Worm (Caenorhabditis elegans) whole organism, L1 larva: ENCODE measurements around the gene math-37.

Source experiments
- C04F5.9 ChIP-seq: sonication (generic microtip); optimal IDR thresholded peaks from 2 replicates; lab custom pipeline; 2016; ENCODE audit warnings: missing genetic modification characterization, missing compliant biosample characterization
- F16B12.6 ChIP-seq: fragments of 150-350 bp; optimal IDR thresholded peaks from 2 replicates; lab custom pipeline; 2014; ENCODE audit warnings: missing biosample characterization, missing genetic modification characterization
- Y116A8C.19 ChIP-seq: sonication (generic microtip); optimal IDR thresholded peaks from 2 replicates; lab custom pipeline; 2016; ENCODE audit warnings: missing compliant biosample characterization, missing genetic modification characterization, borderline replicate concordance
- aha-1 ChIP-seq: fragments of 150-350 bp; optimal IDR thresholded peaks from 2 replicates; lab custom pipeline; 2014; ENCODE audit warnings: missing biosample characterization, missing genetic modification characterization
- alr-1 ChIP-seq: fragments of 200-800 bp; sonication (Bioruptor generic); optimal IDR thresholded peaks from 2 replicates; lab custom pipeline; 2018; ENCODE audit warnings: borderline replicate concordance, mild to moderate bottlenecking, missing genetic modification characterization, missing compliant biosample characterization
- blmp-1 ChIP-seq: fragments of 150-350 bp; optimal IDR thresholded peaks from 2 replicates; lab custom pipeline; 2014; ENCODE audit warnings: missing biosample characterization, missing genetic modification characterization
- ceh-88 ChIP-seq: fragments of 200-800 bp; sonication (Bioruptor generic); IDR thresholded peaks from 2 replicates; pipeline ENCODE4 v1.3.6; 2022; ENCODE audit warnings: missing genetic modification characterization, missing compliant biosample characterization
- ceh-90 ChIP-seq: sonication (generic microtip); optimal IDR thresholded peaks from 2 replicates; lab custom pipeline; 2016; ENCODE audit warnings: missing genetic modification characterization, missing compliant biosample characterization
- dpl-1 ChIP-seq, 3 experiments: fragments of 150-350 bp in 2 of 3; sonication (generic microtip) in 1 of 3; optimal IDR thresholded peaks; 2 replicates each; lab custom pipeline; 2014 to 2017; ENCODE audit warnings: missing biosample characterization in 3 of 3, missing genetic modification characterization in 3 of 3, missing genetic modification reagents in 3 of 3
- dsc-1 ChIP-seq: sonication (generic microtip); optimal IDR thresholded peaks from 2 replicates; lab custom pipeline; 2016; ENCODE audit warnings: mild to moderate bottlenecking, missing genetic modification characterization, missing compliant biosample characterization
- efl-1 ChIP-seq, 4 experiments: fragments of 150-350 bp; optimal IDR thresholded peaks in 3 of 4; peaks in 1 of 4; 1 replicate in 1 of 4; 2 replicates in 3 of 4; lab custom pipeline; 2014; ENCODE audit warnings: missing biosample characterization in 2 of 4, missing genetic modification characterization in 2 of 4, missing genetic modification reagents in 2 of 4
- elt-2 ChIP-seq: sonication (generic microtip); optimal IDR thresholded peaks from 2 replicates; lab custom pipeline; 2016; ENCODE audit warnings: missing genetic modification characterization, mild to moderate bottlenecking, inconsistent platforms, missing compliant biosample characterization, missing genetic modification reagents
- elt-3 ChIP-seq, 6 experiments: fragments of 150-350 bp in 1 of 6; sonication (generic microtip); optimal IDR thresholded peaks; 2 replicates each; lab custom pipeline; 2017 to 2018; ENCODE audit warnings: missing biosample characterization in 6 of 6, missing genetic modification characterization in 6 of 6, inconsistent platforms in 1 of 6
- ets-5 ChIP-seq: fragments of 200-800 bp; sonication (Bioruptor generic); IDR thresholded peaks from 2 replicates; pipeline ENCODE4 v1.3.6; 2022; ENCODE audit warnings: missing genetic modification characterization, missing compliant biosample characterization
- fkh-8 ChIP-seq: sonication (generic microtip); optimal IDR thresholded peaks from 2 replicates; lab custom pipeline; 2016; ENCODE audit warnings: mild to moderate bottlenecking, missing genetic modification characterization, missing compliant biosample characterization
- fos-1 ChIP-seq: fragments of 150-350 bp; optimal IDR thresholded peaks from 2 replicates; lab custom pipeline; 2014; ENCODE audit warnings: missing biosample characterization, missing genetic modification characterization
- grh-1 ChIP-seq: fragments of 200-800 bp; sonication (Bioruptor generic); IDR thresholded peaks from 2 replicates; pipeline ENCODE4 v1.3.6; 2022; ENCODE audit warnings: missing genetic modification reagents, missing genetic modification characterization, missing compliant biosample characterization
- hlh-4 ChIP-seq: sonication (generic microtip); optimal IDR thresholded peaks from 2 replicates; lab custom pipeline; 2016; ENCODE audit warnings: mild to moderate bottlenecking, missing genetic modification characterization, missing compliant biosample characterization
- jun-1 ChIP-seq: fragments of 150-350 bp; optimal IDR thresholded peaks from 2 replicates; lab custom pipeline; 2014; ENCODE audit warnings: missing biosample characterization, missing genetic modification reagents, missing genetic modification characterization
- lin-13 ChIP-seq: fragments of 150-350 bp; optimal IDR thresholded peaks from 2 replicates; lab custom pipeline; 2014; ENCODE audit warnings: missing biosample characterization, missing genetic modification reagents, missing genetic modification characterization
- lin-15B ChIP-seq: fragments of 150-350 bp; sonication (generic microtip); optimal IDR thresholded peaks from 3 replicates; lab custom pipeline; 2014; ENCODE audit warnings: missing biosample characterization, missing genetic modification characterization
- lsy-2 ChIP-seq, 2 experiments: fragments of 150-350 bp; optimal IDR thresholded peaks; 2 replicates each; lab custom pipeline; 2014; ENCODE audit warnings: missing biosample characterization in 2 of 2, missing genetic modification characterization in 2 of 2
- mab-9 ChIP-seq: fragments of 200-800 bp; sonication (Bioruptor generic); IDR thresholded peaks from 2 replicates; pipeline ENCODE4 v1.3.6; 2022; ENCODE audit warnings: missing genetic modification reagents, missing genetic modification characterization, missing compliant biosample characterization
- mdl-1 ChIP-seq, 2 experiments: fragments of 150-350 bp; optimal IDR thresholded peaks; 2 replicates each; lab custom pipeline; 2014 to 2017; ENCODE audit warnings: missing biosample characterization in 2 of 2, missing genetic modification characterization in 2 of 2, inconsistent platforms in 1 of 2
- mef-2 ChIP-seq: fragments of 150-350 bp; optimal IDR thresholded peaks from 2 replicates; lab custom pipeline; 2014; ENCODE audit warnings: missing biosample characterization, missing genetic modification characterization
- nhr-12 ChIP-seq: sonication (generic microtip); optimal IDR thresholded peaks from 2 replicates; lab custom pipeline; 2017; ENCODE audit warnings: missing biosample characterization, missing genetic modification characterization
- nhr-19 ChIP-seq: fragments of 200-800 bp; sonication (Bioruptor generic); conservative IDR thresholded peaks from 2 replicates; pipeline ENCODE4 v1.3.6; 2022; ENCODE audit warnings: missing genetic modification characterization, missing compliant biosample characterization
- nhr-20 ChIP-seq: sonication (generic microtip); optimal IDR thresholded peaks from 2 replicates; lab custom pipeline; 2016; ENCODE audit warnings: mild to moderate bottlenecking, missing genetic modification characterization, missing compliant biosample characterization
- nhr-28 ChIP-seq: fragments of 150-350 bp; optimal IDR thresholded peaks from 2 replicates; lab custom pipeline; 2014; ENCODE audit warnings: missing biosample characterization, missing genetic modification characterization
- nhr-47 ChIP-seq: sonication (generic microtip); optimal IDR thresholded peaks from 2 replicates; lab custom pipeline; 2016; ENCODE audit warnings: mild to moderate bottlenecking, missing genetic modification characterization, moderate library complexity, missing compliant biosample characterization
- nhr-76 ChIP-seq: sonication (generic microtip); optimal IDR thresholded peaks from 2 replicates; lab custom pipeline; 2017; ENCODE audit warnings: missing biosample characterization, missing genetic modification characterization
- nhr-77 ChIP-seq: fragments of 150-350 bp; optimal IDR thresholded peaks from 2 replicates; lab custom pipeline; 2014; ENCODE audit warnings: missing biosample characterization, missing genetic modification characterization
- nhr-85 ChIP-seq: sonication (generic microtip); peaks from one replicate; lab custom pipeline; 2016; ENCODE audit warnings: missing genetic modification characterization, inconsistent platforms, missing compliant biosample characterization
- nhr-90 ChIP-seq: sonication (generic microtip); optimal IDR thresholded peaks from 2 replicates; lab custom pipeline; 2016; ENCODE audit warnings: mild to moderate bottlenecking, missing genetic modification characterization, missing compliant biosample characterization; ENCODE audit not compliant: poor library complexity
- pqm-1 ChIP-seq: sonication (generic microtip); optimal IDR thresholded peaks from 3 replicates; lab custom pipeline; 2017; ENCODE audit warnings: missing biosample characterization, missing genetic modification characterization
- tbx-2 ChIP-seq: sonication (generic microtip); optimal IDR thresholded peaks from 2 replicates; lab custom pipeline; 2016; ENCODE audit warnings: missing genetic modification characterization, missing compliant biosample characterization
- unc-130 ChIP-seq: fragments of 150-350 bp; optimal IDR thresholded peaks from 2 replicates; lab custom pipeline; 2017; ENCODE audit warnings: missing biosample characterization, missing genetic modification characterization, inconsistent platforms
- unc-86 ChIP-seq: sonication (generic microtip); optimal IDR thresholded peaks from 2 replicates; lab custom pipeline; 2016; ENCODE audit warnings: missing genetic modification characterization, missing compliant biosample characterization
- unc-98 ChIP-seq: fragments of 200-800 bp; sonication (Bioruptor generic); IDR thresholded peaks from 2 replicates; pipeline ENCODE4 v1.3.6; 2022; ENCODE audit warnings: missing genetic modification characterization, missing compliant biosample characterization
- xbp-1 ChIP-seq: sonication (generic microtip); optimal IDR thresholded peaks from 2 replicates; lab custom pipeline; 2016; ENCODE audit warnings: missing genetic modification characterization, missing compliant biosample characterization
- zip-4 ChIP-seq: fragments of 200-800 bp; sonication (Bioruptor generic); optimal IDR thresholded peaks from 2 replicates; lab custom pipeline; 2018; ENCODE audit warnings: mild to moderate bottlenecking, missing genetic modification characterization, moderate library complexity, missing compliant biosample characterization
- ztf-11 ChIP-seq, 2 experiments: sonication (generic microtip); optimal IDR thresholded peaks; 2 replicates each; lab custom pipeline; 2016 to 2017; ENCODE audit warnings: missing genetic modification characterization in 2 of 2, missing biosample characterization in 1 of 2, missing compliant biosample characterization in 1 of 2
- ztf-4 ChIP-seq: fragments of 150-350 bp; optimal IDR thresholded peaks from 2 replicates; lab custom pipeline; 2014; ENCODE audit warnings: missing biosample characterization, missing genetic modification characterization

The math-37 gene

ce11 chrII:2137235-2137634, 15.2 kb upstream of the math-37 start, which contains the start of gene C40A11.4:
C40A11.4 (plus strand) TSS chrII:2137422.
- TF ChIP-seq pqm-1 (tag; lab: Kevin White, UChicago) (no peak), efl-1 (optimal IDR thresholded peaks at IDR 0.05; lab: Kevin White, UChicago) (no peak), efl-1 (GFP tag; optimal IDR thresholded peaks at IDR 0.05 in 1 of 2; lab: Kevin White, UChicago) (peak in 1 of 2 experiments; percentile 79), nhr-47 (tag; lab: Kevin White, UChicago) (no peak)

- no peak for TF ChIP-seq blmp-1 (tag; lab: Kevin White, UChicago)
- no peak for TF ChIP-seq nhr-90 (tag; lab: Kevin White, UChicago)
- no peak for TF ChIP-seq jun-1 (tag; lab: Kevin White, UChicago)
- TF ChIP-seq dsc-1 (tag; lab: Kevin White, UChicago): no peak
- TF ChIP-seq nhr-77: no peak
- TF ChIP-seq lsy-2 (tag; optimal IDR thresholded peaks at IDR 0.05; lab: Kevin White, UChicago): no peak
- no peak for TF ChIP-seq nhr-20 (tag; lab: Kevin White, UChicago)
- TF ChIP-seq unc-86 (tag; lab: Kevin White, UChicago): no peak
- no peak for TF ChIP-seq Y116A8C.19 (tag; lab: Kevin White, UChicago)
- TF ChIP-seq F16B12.6: no peak
- no peak for TF ChIP-seq dpl-1 (GFP tag; optimal IDR thresholded peaks at IDR 0.05; lab: Kevin White, UChicago)
- no peak for TF ChIP-seq mef-2
- TF ChIP-seq ceh-90 (tag; lab: Kevin White, UChicago): no peak
These were observed 13.6 kb upstream of the math-37 start, which contains the start of gene hpo-7 for ce11 chrII:2135604-2136003. hpo-7 (minus strand) TSS chrII:2135704.

- TF ChIP-seq nhr-77: no peak
- TF ChIP-seq nhr-12 (tag; lab: Kevin White, UChicago): no peak
- TF ChIP-seq tbx-2 (tag; lab: Kevin White, UChicago): no peak
- no peak for TF ChIP-seq unc-98 (GFP tag; lab: Robert Waterston, UW)
- TF ChIP-seq ztf-11 (tag; optimal IDR thresholded peaks at IDR 0.05; lab: Kevin White, UChicago): no peak
- TF ChIP-seq grh-1 (GFP tag; lab: Robert Waterston, UW): no peak
- no peak for TF ChIP-seq ceh-90 (tag; lab: Kevin White, UChicago)
- no peak for TF ChIP-seq mab-9 (GFP tag; lab: Robert Waterston, UW)
- TF ChIP-seq unc-130 (tag; lab: Kevin White, UChicago): no peak
- no peak for TF ChIP-seq fkh-8 (tag; lab: Kevin White, UChicago)
- TF ChIP-seq pqm-1 (tag; lab: Kevin White, UChicago): no peak
- no peak for TF ChIP-seq nhr-20 (tag; lab: Kevin White, UChicago)
- TF ChIP-seq aha-1 (tag; lab: Kevin White, UChicago): no peak
- TF ChIP-seq lsy-2 (tag; optimal IDR thresholded peaks at IDR 0.05; lab: Kevin White, UChicago): no peak
- no peak for TF ChIP-seq ets-5 (GFP tag; lab: Robert Waterston, UW)
- no peak for TF ChIP-seq fos-1 (tag; lab: Kevin White, UChicago)
These were observed 8.8 kb upstream of the math-37 start, which contains the start of gene sdz-28 for ce11 chrII:2130770-2131169. sdz-28 (plus strand) TSS chrII:2131070.

ce11 chrII:2122762-2123161, 771 bp upstream of the math-37 start:
- TF ChIP-seq hlh-4 (tag; lab: Kevin White, UChicago): no peak
- no peak for TF ChIP-seq nhr-85
- TF ChIP-seq zip-4 (GFP tag; lab: Kevin White, UChicago): no peak
- TF ChIP-seq C04F5.9 (tag; lab: Kevin White, UChicago): no peak
- TF ChIP-seq xbp-1 (tag; lab: Kevin White, UChicago): no peak
- TF ChIP-seq nhr-28 (tag; lab: Kevin White, UChicago): no peak
- peak; percentile 39 for TF ChIP-seq elt-2 (tag; lab: Kevin White, UChicago)

- TF ChIP-seq blmp-1 (tag; lab: Kevin White, UChicago) (no peak), alr-1 (tag; lab: Kevin White, UChicago) (no peak), ztf-4 (tag; lab: Kevin White, UChicago) (no peak), Y116A8C.19 (tag; lab: Kevin White, UChicago) (no peak), nhr-19 (GFP tag; lab: Robert Waterston, UW) (no peak), ceh-88 (GFP tag; lab: Robert Waterston, UW) (no peak), elt-3 (tag; optimal IDR thresholded peaks at IDR 0.05; lab: Kevin White, UChicago) (no peak), lin-15B (tag; lab: Kevin White, UChicago) (no peak), nhr-76 (tag; lab: Kevin White, UChicago) (no peak), lin-13 (no peak), nhr-77 (no peak), mdl-1 (tag; optimal IDR thresholded peaks at IDR 0.05; lab: Kevin White, UChicago) (no peak), nhr-12 (tag; lab: Kevin White, UChicago) (no peak)
These were observed 5.2 kb downstream of the math-37 start, which contains the start of gene srh-195 for ce11 chrII:2116794-2117193. srh-195 (minus strand) TSS chrII:2116894.
